Worm (Caenorhabditis elegans): Measurements from ENCODE around the gene ran-1.

Gene ran-1

DNA sequence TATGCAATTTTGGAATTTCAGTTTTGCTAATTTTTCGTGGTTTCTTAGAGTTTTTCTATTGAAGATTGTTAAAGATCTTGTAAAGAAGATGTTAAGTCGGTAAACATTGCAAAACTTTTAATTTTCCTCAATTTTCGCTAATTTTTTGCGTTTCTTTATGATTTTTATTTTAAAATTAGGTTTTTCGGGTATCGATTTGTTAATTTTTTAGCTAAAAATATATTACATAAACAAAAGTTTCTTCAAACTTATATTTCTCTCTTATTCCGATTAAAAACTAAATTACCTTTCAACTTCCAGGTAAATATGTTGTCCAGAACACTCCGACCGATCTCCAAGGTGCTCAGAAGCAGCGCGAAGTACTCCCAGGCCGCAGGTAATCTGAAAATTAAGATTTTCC lies 40.1 kb downstream of the ran-1 start, which contains the start of gene mrpl-12:
Gene mrpl-12 (plus strand): TSS at position 301 of the 400 bp plus-strand sequence.
- no peak for TF ChIP-seq egl-27 (tag; optimal IDR thresholded peaks at IDR 0.05)
- TF ChIP-seq nhr-77 (tag; optimal IDR thresholded peaks at IDR 0.05), result no peak
- TF ChIP-seq tlp-1 (tag; optimal IDR thresholded peaks at IDR 0.05), result no peak
- TF ChIP-seq dsc-1 (tag; optimal IDR thresholded peaks at IDR 0.05), result no peak
- TF ChIP-seq ztf-4 (tag; optimal IDR thresholded peaks at IDR 0.05), result no peak
- TF ChIP-seq pag-3 (tag; optimal IDR thresholded peaks at IDR 0.05; ENCODE audit: borderline replicate concordance, insufficient read depth), result no peak
- TF ChIP-seq fos-1 (tag; optimal IDR thresholded peaks at IDR 0.05), result no peak
- no peak for TF ChIP-seq xbp-1 (tag; optimal IDR thresholded peaks at IDR 0.05)
- no peak for TF ChIP-seq dpl-1 (GFP tag; optimal IDR thresholded peaks at IDR 0.05)
- no peak for TF ChIP-seq ceh-63 (GFP tag; optimal IDR thresholded peaks at IDR 0.05)
- TF ChIP-seq hlh-17 (GFP tag; optimal IDR thresholded peaks at IDR 0.05; ENCODE audit: borderline replicate concordance), result no peak
- TF ChIP-seq swsn-7 (tag; optimal IDR thresholded peaks at IDR 0.05), result no peak
- no peak for TF ChIP-seq hlh-4 (tag; optimal IDR thresholded peaks at IDR 0.05)
- TF ChIP-seq pax-3 (tag; optimal IDR thresholded peaks at IDR 0.05), result no peak
- no peak for TF ChIP-seq lin-39 (tag; optimal IDR thresholded peaks at IDR 0.05)
- TF ChIP-seq sox-4 (tag; optimal IDR thresholded peaks at IDR 0.05), result no peak
- no peak for TF ChIP-seq nhr-28 (tag; optimal IDR thresholded peaks at IDR 0.05)
- TF ChIP-seq nhr-11 (tag; optimal IDR thresholded peaks at IDR 0.05), result no peak
- no peak for TF ChIP-seq zip-4 (GFP tag; optimal IDR thresholded peaks at IDR 0.05)
- no peak for TF ChIP-seq lir-3 (tag; optimal IDR thresholded peaks at IDR 0.05; ENCODE audit: poor library complexity)

DNA sequence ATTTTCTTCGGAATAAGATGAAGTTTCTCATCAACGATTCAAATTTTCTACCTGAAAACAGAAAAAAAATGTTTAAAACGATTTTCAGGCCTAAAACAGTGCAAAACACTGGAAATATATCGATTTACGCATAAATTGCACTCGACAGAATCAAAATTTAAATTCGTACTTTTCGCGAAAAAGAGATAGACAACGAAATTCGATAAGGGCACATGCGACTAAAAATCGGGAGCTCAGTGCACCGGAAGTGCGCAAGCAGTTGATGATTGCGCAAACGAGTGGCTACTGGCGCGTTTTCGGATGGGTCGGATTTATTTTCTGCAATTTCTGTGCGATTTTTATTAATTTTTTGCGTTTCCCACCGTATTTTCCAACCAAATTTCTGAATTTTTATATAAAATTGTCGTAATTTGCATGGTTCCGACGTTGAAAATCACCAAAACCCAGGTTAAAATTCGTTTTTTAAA lies 40.5 kb downstream of the ran-1 start, which contains the start of the genes Y39A1A.21 and Y39A1A.22:
Gene Y39A1A.21 (minus strand): TSS at position 51 of the 467 bp plus-strand sequence.
Gene Y39A1A.22 (minus strand): TSS at position 57 of the 467 bp plus-strand sequence.
- TF ChIP-seq mef-2 (tag; optimal IDR thresholded peaks at IDR 0.05), result peak; percentile 33
- TF ChIP-seq elt-3 (tag; optimal IDR thresholded peaks at IDR 0.05), result peak in 2 of 6 experiments; percentile 7 to 22
- TF ChIP-seq snpc-4 (tag; optimal IDR thresholded peaks at IDR 0.05), result peak; percentile 79
- TF ChIP-seq mab-9 (GFP tag; IDR thresholded peaks at IDR 0.05), result peak; percentile 80
- no peak for TF ChIP-seq lir-3 (tag; optimal IDR thresholded peaks at IDR 0.05; ENCODE audit: poor library complexity)
- no peak for TF ChIP-seq zag-1 (tag; optimal IDR thresholded peaks at IDR 0.05)
- peak; percentile 49 for TF ChIP-seq pax-3 (tag; optimal IDR thresholded peaks at IDR 0.05)
- peak; percentile 75 for TF ChIP-seq grh-1 (GFP tag; IDR thresholded peaks at IDR 0.05)
- no peak for TF ChIP-seq egl-27 (tag; optimal IDR thresholded peaks at IDR 0.05)
- TF ChIP-seq nhr-85 (tag), result peak; percentile 94
- TF ChIP-seq nhr-237 (tag; optimal IDR thresholded peaks at IDR 0.05), result no peak
- peak; percentile 73 for TF ChIP-seq unc-130 (tag; optimal IDR thresholded peaks at IDR 0.05)
- peak; percentile 81 for TF ChIP-seq jun-1 (tag; optimal IDR thresholded peaks at IDR 0.05)
- TF ChIP-seq ceh-63 (GFP tag; optimal IDR thresholded peaks at IDR 0.05), result no peak
- TF ChIP-seq nhr-47 (tag; optimal IDR thresholded peaks at IDR 0.05), result peak; percentile 93
- peak; percentile 70 for TF ChIP-seq sup-37 (GFP tag; optimal IDR thresholded peaks at IDR 0.05)
- TF ChIP-seq vab-15 (tag; optimal IDR thresholded peaks at IDR 0.05), result no peak
- TF ChIP-seq nhr-12 (tag; optimal IDR thresholded peaks at IDR 0.05), result no peak
- TF ChIP-seq ztf-4 (tag; optimal IDR thresholded peaks at IDR 0.05), result peak; percentile 66
- peak; percentile 88 for TF ChIP-seq mep-1 (tag; optimal IDR thresholded peaks at IDR 0.05)
- peak; percentile 49 for TF ChIP-seq elt-2 (tag; optimal IDR thresholded peaks at IDR 0.05)
- no peak for TF ChIP-seq pag-3 (tag; optimal IDR thresholded peaks at IDR 0.05; ENCODE audit: borderline replicate concordance, insufficient read depth)
- peak; percentile 82 for TF ChIP-seq unc-86 (tag; optimal IDR thresholded peaks at IDR 0.05)
- peak; percentile 85 for TF ChIP-seq lin-39 (tag; optimal IDR thresholded peaks at IDR 0.05)
- TF ChIP-seq nhr-20 (tag; optimal IDR thresholded peaks at IDR 0.05), result peak; percentile 78
- TF ChIP-seq ama-1 (optimal IDR thresholded peaks at IDR 0.05), result no peak
- TF ChIP-seq C04F5.9 (tag; optimal IDR thresholded peaks at IDR 0.05), result peak; percentile 28
- no peak for TF ChIP-seq blmp-1 (tag; optimal IDR thresholded peaks at IDR 0.05)
- TF ChIP-seq pqm-1 (tag; optimal IDR thresholded peaks at IDR 0.05), result no peak
- peak; percentile 84 to 86 for TF ChIP-seq efl-1 (optimal IDR thresholded peaks at IDR 0.05)
- peak; percentile 80 to 98 for TF ChIP-seq efl-1 (GFP tag; optimal IDR thresholded peaks at IDR 0.05 in 1 of 2)
- peak; percentile 71 for TF ChIP-seq C16A3.4 (tag; optimal IDR thresholded peaks at IDR 0.05)
- no peak for TF ChIP-seq unc-62 (GFP tag; optimal IDR thresholded peaks at IDR 0.05)
- TF ChIP-seq nhr-11 (tag; optimal IDR thresholded peaks at IDR 0.05), result peak; percentile 35
- TF ChIP-seq mdl-1 (tag; optimal IDR thresholded peaks at IDR 0.05), result peak in 1 of 2 experiments; percentile 66
- peak; percentile 86 for TF ChIP-seq swsn-7 (tag; optimal IDR thresholded peaks at IDR 0.05)
- peak; percentile 86 for TF ChIP-seq nhr-90 (tag; optimal IDR thresholded peaks at IDR 0.05; ENCODE audit: poor library complexity)
- TF ChIP-seq unc-30 (tag; optimal IDR thresholded peaks at IDR 0.05), result no peak
- peak; percentile 86 for TF ChIP-seq lin-13 (GFP tag; optimal IDR thresholded peaks at IDR 0.05)
